Worm (Caenorhabditis elegans) whole organism, L1 larva: ENCODE results near the gene C31H1.5.
A peak's percentile ranks its signal among the peaks of the same experiment; 100 is the strongest.

Experiments
- C04F5.9 ChIP-seq: sonication (generic microtip); optimal IDR thresholded peaks from 2 replicates; lab custom pipeline; 2016; ENCODE audit warnings: missing genetic modification characterization, missing compliant biosample characterization
- F16B12.6 ChIP-seq: fragments of 150-350 bp; optimal IDR thresholded peaks from 2 replicates; lab custom pipeline; 2014; ENCODE audit warnings: missing biosample characterization, missing genetic modification characterization
- aha-1 ChIP-seq: fragments of 150-350 bp; optimal IDR thresholded peaks from 2 replicates; lab custom pipeline; 2014; ENCODE audit warnings: missing biosample characterization, missing genetic modification characterization
- blmp-1 ChIP-seq: fragments of 150-350 bp; optimal IDR thresholded peaks from 2 replicates; lab custom pipeline; 2014; ENCODE audit warnings: missing biosample characterization, missing genetic modification characterization
- dsc-1 ChIP-seq: sonication (generic microtip); optimal IDR thresholded peaks from 2 replicates; lab custom pipeline; 2016; ENCODE audit warnings: mild to moderate bottlenecking, missing genetic modification characterization, missing compliant biosample characterization
- efl-1 ChIP-seq, 4 experiments: fragments of 150-350 bp; optimal IDR thresholded peaks in 3 of 4; peaks in 1 of 4; 1 replicate in 1 of 4; 2 replicates in 3 of 4; lab custom pipeline; 2014; ENCODE audit warnings: missing biosample characterization in 2 of 4, missing genetic modification characterization in 2 of 4, missing genetic modification reagents in 2 of 4
- egl-27 ChIP-seq, 2 experiments: fragments of 150-350 bp in 1 of 2; sonication (generic microtip); optimal IDR thresholded peaks; 3 replicates each; lab custom pipeline; 2017 to 2018; ENCODE audit warnings: missing biosample characterization in 2 of 2, missing genetic modification characterization in 2 of 2, missing genetic modification reagents in 2 of 2
- elt-3 ChIP-seq, 6 experiments: fragments of 150-350 bp in 1 of 6; sonication (generic microtip); optimal IDR thresholded peaks; 2 replicates each; lab custom pipeline; 2017 to 2018; ENCODE audit warnings: missing biosample characterization in 6 of 6, missing genetic modification characterization in 6 of 6, inconsistent platforms in 1 of 6
- fkh-10 ChIP-seq: sonication (generic microtip); optimal IDR thresholded peaks from 2 replicates; lab custom pipeline; 2017; ENCODE audit warnings: missing biosample characterization, missing genetic modification reagents, missing genetic modification characterization
- fkh-4 ChIP-seq: sonication (generic microtip); optimal IDR thresholded peaks from 2 replicates; lab custom pipeline; 2016; ENCODE audit warnings: missing compliant biosample characterization, missing genetic modification characterization, borderline replicate concordance
- fkh-8 ChIP-seq: sonication (generic microtip); optimal IDR thresholded peaks from 2 replicates; lab custom pipeline; 2016; ENCODE audit warnings: mild to moderate bottlenecking, missing genetic modification characterization, missing compliant biosample characterization
- fos-1 ChIP-seq: fragments of 150-350 bp; optimal IDR thresholded peaks from 2 replicates; lab custom pipeline; 2014; ENCODE audit warnings: missing biosample characterization, missing genetic modification characterization
- irx-1 ChIP-seq: sonication (generic microtip); optimal IDR thresholded peaks from 2 replicates; lab custom pipeline; 2016; ENCODE audit warnings: missing genetic modification characterization, missing compliant biosample characterization
- isw-1 ChIP-seq: fragments of 200-800 bp; sonication (Bioruptor generic); IDR thresholded peaks from 2 replicates; pipeline ENCODE4 v1.3.6; 2022; ENCODE audit warnings: missing genetic modification characterization, missing compliant biosample characterization
- jun-1 ChIP-seq: fragments of 150-350 bp; optimal IDR thresholded peaks from 2 replicates; lab custom pipeline; 2014; ENCODE audit warnings: missing biosample characterization, missing genetic modification reagents, missing genetic modification characterization
- lin-14 ChIP-seq: fragments of 200-800 bp; sonication (Bioruptor generic); optimal IDR thresholded peaks from 2 replicates; lab custom pipeline; 2018; ENCODE audit warnings: mild to moderate bottlenecking, missing genetic modification characterization, moderate library complexity, missing compliant biosample characterization
- mab-9 ChIP-seq: fragments of 200-800 bp; sonication (Bioruptor generic); IDR thresholded peaks from 2 replicates; pipeline ENCODE4 v1.3.6; 2022; ENCODE audit warnings: missing genetic modification reagents, missing genetic modification characterization, missing compliant biosample characterization
- mef-2 ChIP-seq: fragments of 150-350 bp; optimal IDR thresholded peaks from 2 replicates; lab custom pipeline; 2014; ENCODE audit warnings: missing biosample characterization, missing genetic modification characterization
- nhr-11 ChIP-seq: fragments of 150-350 bp; optimal IDR thresholded peaks from 2 replicates; lab custom pipeline; 2014; ENCODE audit warnings: missing biosample characterization, missing genetic modification characterization
- nhr-12 ChIP-seq: sonication (generic microtip); optimal IDR thresholded peaks from 2 replicates; lab custom pipeline; 2017; ENCODE audit warnings: missing biosample characterization, missing genetic modification characterization
- nhr-19 ChIP-seq: fragments of 200-800 bp; sonication (Bioruptor generic); conservative IDR thresholded peaks from 2 replicates; pipeline ENCODE4 v1.3.6; 2022; ENCODE audit warnings: missing genetic modification characterization, missing compliant biosample characterization
- nhr-20 ChIP-seq: sonication (generic microtip); optimal IDR thresholded peaks from 2 replicates; lab custom pipeline; 2016; ENCODE audit warnings: mild to moderate bottlenecking, missing genetic modification characterization, missing compliant biosample characterization
- nhr-28 ChIP-seq: fragments of 150-350 bp; optimal IDR thresholded peaks from 2 replicates; lab custom pipeline; 2014; ENCODE audit warnings: missing biosample characterization, missing genetic modification characterization
- nhr-47 ChIP-seq: sonication (generic microtip); optimal IDR thresholded peaks from 2 replicates; lab custom pipeline; 2016; ENCODE audit warnings: mild to moderate bottlenecking, missing genetic modification characterization, moderate library complexity, missing compliant biosample characterization
- nhr-77 ChIP-seq: fragments of 150-350 bp; optimal IDR thresholded peaks from 2 replicates; lab custom pipeline; 2014; ENCODE audit warnings: missing biosample characterization, missing genetic modification characterization
- nhr-84 ChIP-seq: sonication (generic microtip); optimal IDR thresholded peaks from 2 replicates; lab custom pipeline; 2017; ENCODE audit warnings: missing biosample characterization, missing genetic modification characterization
- nhr-85 ChIP-seq: sonication (generic microtip); peaks from one replicate; lab custom pipeline; 2016; ENCODE audit warnings: missing genetic modification characterization, inconsistent platforms, missing compliant biosample characterization
- nhr-90 ChIP-seq: sonication (generic microtip); optimal IDR thresholded peaks from 2 replicates; lab custom pipeline; 2016; ENCODE audit warnings: mild to moderate bottlenecking, missing genetic modification characterization, missing compliant biosample characterization; ENCODE audit not compliant: poor library complexity
- pag-3 ChIP-seq: sonication (generic microtip); optimal IDR thresholded peaks from 2 replicates; lab custom pipeline; 2017; ENCODE audit warnings: missing genetic modification characterization, mild to moderate bottlenecking, missing compliant biosample characterization, antibody characterized with exemption, borderline replicate concordance; ENCODE audit not compliant: insufficient read depth
- pax-3 ChIP-seq: fragments of 200-800 bp; sonication (Bioruptor generic); optimal IDR thresholded peaks from 2 replicates; lab custom pipeline; 2018; ENCODE audit warnings: mild to moderate bottlenecking, missing genetic modification characterization, moderate library complexity, missing compliant biosample characterization
- rnt-1 ChIP-seq: sonication (generic microtip); optimal IDR thresholded peaks from 2 replicates; lab custom pipeline; 2016; ENCODE audit warnings: mild to moderate bottlenecking, missing genetic modification characterization, moderate library complexity, missing compliant biosample characterization
- skn-1 ChIP-seq: fragments of 150-350 bp; optimal IDR thresholded peaks from 2 replicates; lab custom pipeline; 2014; ENCODE audit warnings: missing biosample characterization, missing genetic modification characterization
- sptf-1 ChIP-seq: fragments of 150-350 bp; optimal IDR thresholded peaks from 2 replicates; lab custom pipeline; 2014; ENCODE audit warnings: missing biosample characterization, missing genetic modification characterization
- swsn-7 ChIP-seq: sonication (generic microtip); optimal IDR thresholded peaks from 2 replicates; lab custom pipeline; 2016; ENCODE audit warnings: missing genetic modification characterization, missing compliant biosample characterization
- unc-98 ChIP-seq: fragments of 200-800 bp; sonication (Bioruptor generic); IDR thresholded peaks from 2 replicates; pipeline ENCODE4 v1.3.6; 2022; ENCODE audit warnings: missing genetic modification characterization, missing compliant biosample characterization
- vab-15 ChIP-seq: sonication (generic microtip); optimal IDR thresholded peaks from 2 replicates; lab custom pipeline; 2017; ENCODE audit warnings: missing genotype, mild to moderate bottlenecking, missing genetic modification characterization, missing compliant biosample characterization
- xbp-1 ChIP-seq: sonication (generic microtip); optimal IDR thresholded peaks from 2 replicates; lab custom pipeline; 2016; ENCODE audit warnings: missing genetic modification characterization, missing compliant biosample characterization
- zip-4 ChIP-seq: fragments of 200-800 bp; sonication (Bioruptor generic); optimal IDR thresholded peaks from 2 replicates; lab custom pipeline; 2018; ENCODE audit warnings: mild to moderate bottlenecking, missing genetic modification characterization, moderate library complexity, missing compliant biosample characterization
- ztf-11 ChIP-seq, 2 experiments: sonication (generic microtip); optimal IDR thresholded peaks; 2 replicates each; lab custom pipeline; 2016 to 2017; ENCODE audit warnings: missing genetic modification characterization in 2 of 2, missing biosample characterization in 1 of 2, missing compliant biosample characterization in 1 of 2

C31H1.5 gene

ce11 chrIV:5796694-5797093 lies at the start of gene C31H1.5:
Gene C31H1.5 (minus strand): TSS chrIV:5796794.
- TF ChIP-seq aha-1 (no peak), efl-1 (optimal IDR thresholded peaks at IDR 0.05; lab: Kevin White, UChicago) (no peak), efl-1 (GFP tag; optimal IDR thresholded peaks at IDR 0.05 in 1 of 2; lab: Kevin White, UChicago) (no peak), rnt-1 (tag; lab: Kevin White, UChicago) (no peak), fkh-10 (no peak), blmp-1 (tag; lab: Kevin White, UChicago) (no peak)

ce11 chrIV:5846269-5846668 lies 49.7 kb upstream of the C31H1.5 start, which contains the start of gene sams-4:
Gene sams-4 (minus strand): TSS chrIV:5846369.
- TF ChIP-seq nhr-84 (tag; lab: Kevin White, UChicago) (no peak), F16B12.6 (tag; lab: Kevin White, UChicago) (no peak), egl-27 (tag; optimal IDR thresholded peaks at IDR 0.05; lab: Kevin White, UChicago) (no peak), jun-1 (tag; lab: Kevin White, UChicago) (no peak), fos-1 (tag; lab: Kevin White, UChicago) (no peak), nhr-12 (tag; lab: Kevin White, UChicago) (no peak), vab-15 (no peak), xbp-1 (tag; lab: Kevin White, UChicago) (no peak), dsc-1 (tag; lab: Kevin White, UChicago) (no peak), pax-3 (tag; lab: Kevin White, UChicago) (no peak), mef-2 (no peak), nhr-11 (tag; lab: Kevin White, UChicago) (no peak), irx-1 (tag; lab: Kevin White, UChicago) (no peak), skn-1 (tag; lab: Kevin White, UChicago) (no peak), nhr-28 (no peak), nhr-90 (tag; lab: Kevin White, UChicago) (no peak)

- no peak for TF ChIP-seq efl-1 (optimal IDR thresholded peaks at IDR 0.05; lab: Kevin White, UChicago)
- TF ChIP-seq efl-1 (GFP tag; optimal IDR thresholded peaks at IDR 0.05 in 1 of 2; lab: Kevin White, UChicago) = peak in 1 of 2 experiments; percentile 58
- no peak for TF ChIP-seq isw-1
- no peak for TF ChIP-seq nhr-47 (tag; lab: Kevin White, UChicago)
- TF ChIP-seq egl-27 (tag; optimal IDR thresholded peaks at IDR 0.05; lab: Kevin White, UChicago) = no peak
These were observed 46.3 kb upstream of the C31H1.5 start for ce11 chrIV:5842905-5843304.

DNA sequence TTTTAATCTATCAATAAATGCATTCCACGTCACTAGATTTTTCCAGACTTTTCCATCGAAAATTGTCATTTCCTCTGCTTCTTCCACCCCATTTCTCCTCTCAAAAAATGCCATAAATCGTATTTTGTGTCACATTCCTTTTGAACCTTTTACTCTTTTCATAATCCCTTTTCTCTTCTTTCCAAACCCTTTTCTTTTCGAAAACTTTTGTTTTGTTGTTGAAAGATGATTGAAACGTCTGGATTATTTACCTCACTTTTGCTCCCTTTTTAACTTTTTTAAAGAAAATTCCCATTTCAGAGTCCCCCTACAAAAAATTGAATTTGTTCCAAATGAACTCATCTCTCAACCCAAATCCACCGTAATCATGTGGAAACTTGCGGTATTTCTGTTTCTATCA lies 42.6 kb upstream of the C31H1.5 start, which contains the start of gene C06E7.2:
TSS of gene C06E7.2 (plus strand) at position 301 of the 400 bp plus-strand sequence.
- TF ChIP-seq vab-15 (no peak), lin-14 (no peak), nhr-19 (GFP tag; lab: Robert Waterston, UW) (no peak), nhr-85 (tag; lab: Kevin White, UChicago) (no peak), elt-3 (tag; optimal IDR thresholded peaks at IDR 0.05; lab: Kevin White, UChicago) (no peak), fkh-4 (tag; lab: Kevin White, UChicago) (no peak), nhr-90 (tag; lab: Kevin White, UChicago) (no peak), nhr-20 (tag; lab: Kevin White, UChicago) (no peak)

DNA sequence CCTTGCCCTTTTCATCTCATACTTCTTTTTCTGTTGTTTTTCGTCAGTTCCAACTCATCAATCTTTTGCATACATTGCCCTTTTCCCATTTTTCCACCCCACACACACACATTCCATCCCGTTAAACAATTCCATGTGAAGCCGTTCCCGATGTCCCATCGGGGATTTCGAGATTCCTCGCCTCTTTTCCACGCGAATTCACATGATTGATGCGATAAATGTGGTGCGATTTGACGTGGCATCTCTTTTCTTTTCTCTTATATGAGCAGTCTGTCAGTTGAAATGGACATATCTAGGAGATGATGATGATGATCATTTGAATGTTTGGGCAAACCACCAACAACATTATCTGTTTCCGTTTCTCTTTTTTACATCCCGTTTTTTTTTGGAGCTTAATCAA lies 37.6 kb upstream of the C31H1.5 start:
- TF ChIP-seq mab-9 (GFP tag; lab: Robert Waterston, UW) (no peak), lin-14 (peak; percentile 21)
- TF ChIP-seq, all 84 proteins: peak for 1

DNA sequence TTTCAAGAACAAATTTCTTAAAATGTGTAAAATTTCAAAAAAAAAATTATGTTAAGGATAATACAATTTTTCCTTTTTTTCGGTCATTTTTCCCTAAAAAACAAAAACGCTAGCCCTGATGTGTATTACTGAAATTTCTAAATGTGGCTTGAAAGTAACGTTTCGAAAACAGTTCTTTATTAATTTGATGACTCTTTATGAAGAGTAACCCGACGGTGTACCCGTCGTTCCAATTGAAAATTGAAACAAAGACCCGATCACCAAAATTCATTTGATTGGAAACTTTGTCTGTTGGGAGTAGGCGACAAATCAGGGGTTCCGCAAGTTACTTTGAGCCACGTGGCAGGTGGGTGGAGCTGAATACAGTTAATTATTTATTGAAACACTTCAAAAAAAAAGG lies 36.2 kb upstream of the C31H1.5 start:
- TF ChIP-seq unc-98 (GFP tag; lab: Robert Waterston, UW) (no peak), xbp-1 (tag; lab: Kevin White, UChicago) (no peak), zip-4 (GFP tag; lab: Kevin White, UChicago) (no peak), fkh-8 (no peak), pag-3 (tag; lab: Kevin White, UChicago) (no peak), swsn-7 (tag; lab: Kevin White, UChicago) (no peak), sptf-1 (tag; lab: Kevin White, UChicago) (no peak), efl-1 (optimal IDR thresholded peaks at IDR 0.05; lab: Kevin White, UChicago) (no peak), efl-1 (GFP tag; optimal IDR thresholded peaks at IDR 0.05 in 1 of 2; lab: Kevin White, UChicago) (no peak), fkh-10 (no peak), nhr-77 (tag; lab: Kevin White, UChicago) (no peak), ztf-11 (tag; optimal IDR thresholded peaks at IDR 0.05; lab: Kevin White, UChicago) (no peak), nhr-90 (tag; lab: Kevin White, UChicago) (no peak), C04F5.9 (no peak), skn-1 (tag; lab: Kevin White, UChicago) (no peak), nhr-20 (tag; lab: Kevin White, UChicago) (no peak), egl-27 (tag; optimal IDR thresholded peaks at IDR 0.05; lab: Kevin White, UChicago) (no peak)
- TF ChIP-seq, all 84 proteins: peak for 0
